Worm (Caenorhabditis elegans): ENCODE data around the gene T22D1.5.

DNA sequence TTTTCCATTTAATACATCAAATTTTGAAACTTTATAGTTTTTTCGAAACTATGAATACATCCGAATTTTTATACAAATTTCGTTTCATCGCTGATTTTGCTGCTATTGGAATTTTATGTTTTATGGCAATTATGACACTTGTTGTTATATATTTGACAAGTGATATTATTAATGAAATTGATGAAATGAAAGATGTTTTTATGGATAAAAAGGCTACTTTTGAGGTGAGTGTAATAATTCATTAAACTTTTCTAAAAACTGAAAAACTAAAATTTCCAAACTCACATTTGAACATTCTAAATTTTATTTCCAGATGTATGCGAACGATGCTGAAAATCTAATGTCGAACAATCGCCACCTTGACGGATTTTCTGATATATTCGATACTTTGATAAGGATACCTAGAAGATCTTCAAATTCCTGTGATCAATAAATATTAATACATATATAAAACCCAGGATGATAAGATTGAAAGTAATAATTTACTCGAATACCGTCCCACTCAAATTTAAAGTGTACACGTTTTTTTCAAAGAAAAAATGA is 2.3 kb downstream of the T22D1.5 start, which contains the start of the genes T22D1.17 and T22D1.8:
- no peak for TF ChIP-seq ceh-36 (tag; optimal IDR thresholded peaks at IDR 0.05)
- no peak for TF ChIP-seq ets-7 (tag; optimal IDR thresholded peaks at IDR 0.05)
- TF ChIP-seq F13C5.2 (tag; optimal IDR thresholded peaks at IDR 0.05): no peak
- TF ChIP-seq B0310.2 (tag; optimal IDR thresholded peaks at IDR 0.05): no peak
- no peak for TF ChIP-seq ama-1 (optimal IDR thresholded peaks at IDR 0.05)
- no peak for TF ChIP-seq ceh-13 (GFP tag; optimal IDR thresholded peaks at IDR 0.05)
- TF ChIP-seq hmbx-1 (tag; optimal IDR thresholded peaks at IDR 0.05): no peak
- TF ChIP-seq flt-1 (GFP tag; IDR thresholded peaks at IDR 0.05): no peak
- TF ChIP-seq hmg-4 (GFP tag; optimal IDR thresholded peaks at IDR 0.05): no peak
- no peak for TF ChIP-seq tra-4 (tag; optimal IDR thresholded peaks at IDR 0.05)
- no peak for TF ChIP-seq tbx-37 (GFP tag; conservative IDR thresholded peaks at IDR 0.05)
- no peak for TF ChIP-seq sea-1 (GFP tag; conservative IDR thresholded peaks at IDR 0.05)
- no peak for TF ChIP-seq scrt-1 (GFP tag; IDR thresholded peaks at IDR 0.05)
- no peak for TF ChIP-seq tbx-11 (GFP tag; IDR thresholded peaks at IDR 0.05)

Data from whole organism, early embryonic.